Fruit fly (Drosophila melanogaster): Measurements from ENCODE around the gene CG11593.

- TF ChIP-seq CG8478 (optimal IDR thresholded peaks at IDR 0.05) (no peak), CTCF (optimal IDR thresholded peaks at IDR 0.05) (no peak)
Measured at dm6 chr3L:4010122-4010521, 30.2 kb downstream of the CG11593 start.
